Fruit fly (Drosophila melanogaster) whole organism, embryonic: ENCODE data around the gene Cip4.
A peak's percentile ranks its signal among the peaks of the same experiment; 100 is the strongest.

Experiments
- ATbp ChIP-seq: fragments of 200-800 bp; sonication (Bioruptor generic); optimal IDR thresholded peaks from 2 replicates; lab custom pipeline; 2017; ENCODE audit warnings: missing biosample characterization, mild to moderate bottlenecking, missing genetic modification characterization, missing genetic modification reagents
- B-H2 ChIP-seq: fragments of 200-800 bp; sonication (Bioruptor generic); optimal IDR thresholded peaks from 2 replicates; lab custom pipeline; 2018; ENCODE audit warnings: missing biosample characterization, mild to moderate bottlenecking, missing genetic modification characterization
- CG10565 ChIP-seq: fragments of 200-800 bp; sonication (Bioruptor generic); optimal IDR thresholded peaks from 3 replicates; lab custom pipeline; 2016; ENCODE audit warnings: missing biosample characterization, mild to moderate bottlenecking, missing genetic modification characterization
- CG11456 ChIP-seq: fragments of 200-800 bp; sonication (Bioruptor generic); IDR thresholded peaks from 3 replicates; pipeline ENCODE4 v1.3.6; 2022; ENCODE audit warnings: missing biosample characterization, missing genetic modification characterization
- CG11504 ChIP-seq: fragments of 200-800 bp; sonication (Bioruptor generic); optimal IDR thresholded peaks from 3 replicates; lab custom pipeline; 2019; ENCODE audit warnings: missing biosample characterization, mild to moderate bottlenecking, missing genetic modification characterization, moderate library complexity
- CG12219 ChIP-seq: fragments of 200-800 bp; sonication (Bioruptor generic); optimal IDR thresholded peaks from 3 replicates; lab custom pipeline; 2018; ENCODE audit warnings: missing biosample characterization, mild to moderate bottlenecking, missing genetic modification characterization
- CG14710 ChIP-seq: fragments of 200-800 bp; sonication (Bioruptor generic); optimal IDR thresholded peaks from 3 replicates; lab custom pipeline; 2019; ENCODE audit warnings: missing biosample characterization, mild to moderate bottlenecking, missing genetic modification characterization, moderate library complexity
- CG1603 ChIP-seq: fragments of 200-800 bp; sonication (Bioruptor generic); optimal IDR thresholded peaks from 2 replicates; lab custom pipeline; 2019; ENCODE audit warnings: missing biosample characterization, mild to moderate bottlenecking, missing genetic modification characterization, moderate library complexity
- CG16813 ChIP-seq: fragments of 200-800 bp; sonication (Bioruptor generic); IDR thresholded peaks from 3 replicates; pipeline ENCODE4 v1.3.6; 2022; ENCODE audit warnings: missing biosample characterization, missing genetic modification characterization; ENCODE audit not compliant: partially characterized antibody
- CG17328 ChIP-seq: fragments of 200-800 bp; sonication (Bioruptor generic); IDR thresholded peaks from 2 replicates; pipeline ENCODE4 v1.3.6; 2022; ENCODE audit warnings: missing biosample characterization, missing genetic modification characterization
- CG17359 ChIP-seq: fragments of 200-800 bp; sonication (Bioruptor generic); optimal IDR thresholded peaks from 3 replicates; lab custom pipeline; 2018; ENCODE audit warnings: missing biosample characterization, mild to moderate bottlenecking, missing genetic modification characterization, moderate library complexity
- CG17612 ChIP-seq: fragments of 200-800 bp; sonication (Bioruptor generic); IDR thresholded peaks from 2 replicates; pipeline ENCODE4 v1.3.6; 2022; ENCODE audit warnings: missing biosample characterization, missing genetic modification characterization
- CG2712 ChIP-seq: fragments of 200-800 bp; optimal IDR thresholded peaks from 3 replicates; lab custom pipeline; 2019; ENCODE audit warnings: missing biosample characterization, mild to moderate bottlenecking, missing genetic modification characterization, moderate library complexity
- CG30020 ChIP-seq: fragments of 200-800 bp; optimal IDR thresholded peaks from 2 replicates; lab custom pipeline; 2019; ENCODE audit warnings: missing biosample characterization, mild to moderate bottlenecking, missing genetic modification characterization, moderate library complexity
- CG32767 ChIP-seq: fragments of 200-800 bp; sonication (Bioruptor generic); IDR thresholded peaks from 2 replicates; pipeline ENCODE4 v1.3.6; 2022; ENCODE audit warnings: missing biosample characterization, missing genetic modification characterization
- CG33557 ChIP-seq: fragments of 200-800 bp; sonication (Bioruptor generic); optimal IDR thresholded peaks from 2 replicates; lab custom pipeline; 2019; ENCODE audit warnings: missing biosample characterization, mild to moderate bottlenecking, missing genetic modification characterization, moderate library complexity
- CG34224 ChIP-seq: fragments of 200-800 bp; sonication (Bioruptor generic); IDR thresholded peaks from 3 replicates; pipeline ENCODE4 v1.3.6; 2022; ENCODE audit warnings: missing biosample characterization, missing genetic modification characterization; ENCODE audit not compliant: partially characterized antibody
- CG34422 ChIP-seq: fragments of 200-800 bp; sonication (Bioruptor generic); IDR thresholded peaks from 3 replicates; pipeline ENCODE4 v1.3.6; 2022; ENCODE audit warnings: missing biosample characterization, missing genetic modification characterization
- CG3838 ChIP-seq: fragments of 200-800 bp; sonication (Bioruptor generic); optimal IDR thresholded peaks from 3 replicates; lab custom pipeline; 2016; ENCODE audit warnings: missing biosample characterization, missing genetic modification characterization
- CG7745 ChIP-seq: fragments of 200-800 bp; sonication (Bioruptor generic); optimal IDR thresholded peaks from 2 replicates; lab custom pipeline; 2018; ENCODE audit warnings: missing biosample characterization, mild to moderate bottlenecking, missing genetic modification characterization, moderate library complexity
- CG8089 ChIP-seq: fragments of 200-800 bp; sonication (Bioruptor generic); optimal IDR thresholded peaks from 3 replicates; lab custom pipeline; 2016; ENCODE audit warnings: missing biosample characterization, missing genetic modification characterization
- Dll ChIP-seq: fragments of 200-800 bp; sonication (Bioruptor generic); IDR thresholded peaks from 4 replicates; pipeline ENCODE4 v1.3.6; 2022; ENCODE audit warnings: missing biosample characterization, missing genetic modification characterization; ENCODE audit not compliant: partially characterized antibody
- Dp ChIP-seq: fragments of 200-800 bp; sonication (Bioruptor generic); optimal IDR thresholded peaks from 2 replicates; lab custom pipeline; 2018; ENCODE audit warnings: missing biosample characterization, mild to moderate bottlenecking, missing genetic modification characterization, moderate library complexity
- Dref ChIP-seq: fragments of 200-800 bp; sonication (Bioruptor generic); IDR thresholded peaks from 2 replicates; pipeline ENCODE4 v1.3.6; 2022; ENCODE audit warnings: missing biosample characterization, missing genetic modification characterization
- E2f2 ChIP-seq: fragments of 200-800 bp; sonication (Bioruptor generic); IDR thresholded peaks from 2 replicates; pipeline ENCODE4 v1.3.6; 2022; ENCODE audit warnings: missing biosample characterization, missing genetic modification characterization
- HLH4C ChIP-seq: fragments of 200-800 bp; sonication (Bioruptor generic); IDR thresholded peaks from 3 replicates; pipeline ENCODE4 v1.3.6; 2022; ENCODE audit warnings: missing biosample characterization, missing genetic modification characterization; ENCODE audit not compliant: partially characterized antibody
- Hr39 ChIP-seq: fragments of >200 bp; optimal IDR thresholded peaks from 2 replicates; lab custom pipeline; 2017
- Hr51 ChIP-seq, 2 experiments: fragments of 200-800 bp; sonication (Bioruptor generic); optimal IDR thresholded peaks; 2 replicates in 1 of 2; 3 replicates in 1 of 2; lab custom pipeline; 2016 to 2018; ENCODE audit warnings: missing biosample characterization in 2 of 2, missing genetic modification characterization in 2 of 2, mild to moderate bottlenecking in 1 of 2, moderate library complexity in 1 of 2
- Mad ChIP-seq: fragments of 200-800 bp; sonication (Bioruptor generic); optimal IDR thresholded peaks from 2 replicates; lab custom pipeline; 2016; ENCODE audit warnings: missing biosample characterization, missing genetic modification characterization
- Med ChIP-seq: fragments of 200-800 bp; sonication (Bioruptor generic); peaks from one replicate; lab custom pipeline; 2016; ENCODE audit warnings: missing biosample characterization, missing genetic modification characterization, mild to moderate bottlenecking, inconsistent platforms, moderate library complexity
- Opbp ChIP-seq: fragments of 200-800 bp; sonication (Bioruptor generic); IDR thresholded peaks from 3 replicates; pipeline ENCODE4 v1.3.6; 2022; ENCODE audit warnings: missing biosample characterization, missing genetic modification characterization; ENCODE audit not compliant: partially characterized antibody
- Side ChIP-seq: fragments of 200-800 bp; sonication (Bioruptor generic); optimal IDR thresholded peaks from 2 replicates; lab custom pipeline; 2016; ENCODE audit warnings: missing biosample characterization, missing genetic modification characterization
- Sry-δ ChIP-seq: fragments of 200-800 bp; sonication (Bioruptor generic); optimal IDR thresholded peaks from 2 replicates; lab custom pipeline; 2016; ENCODE audit warnings: missing biosample characterization, missing genetic modification characterization
- Taf1 ChIP-seq: fragments of 200-800 bp; sonication (Bioruptor generic); IDR thresholded peaks from 2 replicates; pipeline ENCODE4 v1.3.6; 2022; ENCODE audit warnings: missing biosample characterization, missing genetic modification characterization
- Usf ChIP-seq: fragments of 200-800 bp; sonication (Bioruptor generic); optimal IDR thresholded peaks from 2 replicates; lab custom pipeline; 2017; ENCODE audit warnings: missing genotype, missing biosample characterization, missing genetic modification characterization
- YL-1 ChIP-seq: fragments of 200-800 bp; sonication (Bioruptor generic); optimal IDR thresholded peaks from 3 replicates; lab custom pipeline; 2017; ENCODE audit warnings: missing biosample characterization, mild to moderate bottlenecking, missing genetic modification characterization
- ap ChIP-seq: fragments of 200-800 bp; sonication (Bioruptor generic); IDR thresholded peaks from 2 replicates; pipeline ENCODE4 v1.3.6; 2022; ENCODE audit warnings: missing biosample characterization, missing genetic modification characterization
- chif ChIP-seq, 2 experiments: fragments of 200-800 bp; sonication (Bioruptor generic); optimal IDR thresholded peaks; 3 replicates each; lab custom pipeline; 2016; ENCODE audit warnings: missing biosample characterization in 2 of 2, missing genetic modification characterization in 2 of 2
- chn ChIP-seq: fragments of 200-800 bp; sonication (Bioruptor generic); optimal IDR thresholded peaks from 2 replicates; lab custom pipeline; 2016; ENCODE audit warnings: missing biosample characterization, missing genetic modification characterization
- crp ChIP-seq, 2 experiments: fragments of 200-800 bp; sonication (Bioruptor generic); optimal IDR thresholded peaks; 2 replicates in 1 of 2; 3 replicates in 1 of 2; lab custom pipeline; 2017; ENCODE audit warnings: missing biosample characterization in 2 of 2, missing genetic modification characterization in 2 of 2, mild to moderate bottlenecking in 1 of 2, moderate library complexity in 1 of 2
- en ChIP-seq: fragments of 200-800 bp; sonication (Bioruptor generic); optimal IDR thresholded peaks from 2 replicates; lab custom pipeline; 2016; ENCODE audit warnings: missing biosample characterization, missing genetic modification characterization
- hkb ChIP-seq, 2 experiments: fragments of 200-800 bp in 1 of 2; fragments of >200 bp in 1 of 2; sonication (Bioruptor generic) in 1 of 2; IDR thresholded peaks in 1 of 2; optimal IDR thresholded peaks in 1 of 2; 2 replicates each; pipeline versions ENCODE4 v1.3.6 to Lab custom; 2017 to 2022; ENCODE audit warnings: missing biosample characterization in 1 of 2, missing genetic modification characterization in 1 of 2
- nom ChIP-seq: fragments of 200-800 bp; sonication (Bioruptor generic); optimal IDR thresholded peaks from 2 replicates; lab custom pipeline; 2017; ENCODE audit warnings: missing biosample characterization, missing genetic modification characterization, mild to moderate bottlenecking, moderate library complexity, missing genetic modification reagents
- psq ChIP-seq: fragments of 200-800 bp; sonication (Bioruptor generic); optimal IDR thresholded peaks from 2 replicates; lab custom pipeline; 2017; ENCODE audit warnings: missing biosample characterization, missing genetic modification characterization
- shn ChIP-seq: fragments of 200-800 bp; sonication (Bioruptor generic); optimal IDR thresholded peaks from 3 replicates; lab custom pipeline; 2016; ENCODE audit warnings: missing biosample characterization, missing genetic modification characterization
- tap ChIP-seq: fragments of 200-800 bp; optimal IDR thresholded peaks from 3 replicates; lab custom pipeline; 2019; ENCODE audit warnings: missing biosample characterization, mild to moderate bottlenecking, missing genetic modification characterization, moderate library complexity
- tll ChIP-seq, 2 experiments: fragments of 200-800 bp in 1 of 2; fragments of >200 bp in 1 of 2; sonication (Bioruptor generic) in 1 of 2; optimal IDR thresholded peaks; 2 replicates each; lab custom pipeline; 2017 to 2019; ENCODE audit warnings: missing biosample characterization in 2 of 2, missing genetic modification characterization in 2 of 2, mild to moderate bottlenecking in 1 of 2, moderate library complexity in 1 of 2
- tup ChIP-seq: fragments of 200-800 bp; sonication (Bioruptor generic); optimal IDR thresholded peaks from 2 replicates; lab custom pipeline; 2016; ENCODE audit warnings: missing biosample characterization, mild to moderate bottlenecking, missing genetic modification characterization, moderate library complexity

Cip4 gene

DNA sequence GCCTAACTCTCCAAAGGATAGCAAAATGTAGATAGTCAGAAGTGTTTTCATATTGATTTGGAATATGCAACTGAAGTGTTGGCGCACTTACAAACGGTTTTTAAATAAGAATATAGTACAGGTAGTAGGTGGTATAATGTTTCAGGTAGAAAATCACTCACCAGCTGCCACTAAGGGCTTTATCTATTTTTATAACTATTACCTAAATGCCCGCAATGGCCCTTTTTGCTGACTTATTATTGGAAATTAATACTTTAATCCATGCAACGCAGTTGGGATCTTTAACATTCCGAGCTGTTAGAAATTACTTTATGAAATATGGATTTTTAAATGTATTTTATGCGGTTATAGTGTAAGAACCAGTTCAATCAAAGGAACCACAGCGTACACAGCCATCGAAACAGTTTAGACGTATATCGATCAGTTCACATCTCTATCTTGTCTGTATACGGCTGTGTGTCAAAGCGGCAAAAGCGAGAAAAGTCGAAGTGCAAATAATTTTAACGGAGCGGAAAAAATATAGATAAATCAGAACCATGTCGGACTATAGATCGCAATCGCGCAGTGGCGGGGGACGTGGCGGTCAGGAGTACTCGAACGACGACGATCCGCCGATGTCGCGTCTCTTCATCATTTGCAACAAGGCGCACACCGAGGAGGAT, 80.3 kb downstream of the Cip4 start, which contains the start of the genes srw and CG1316 (continued):
- TF ChIP-seq crp (GFP tag; optimal IDR thresholded peaks at IDR 0.05; lab: Kevin White, UChicago) (no peak), Dref (peak; percentile 74), CG30020 (tag; lab: Kevin White, UChicago) (peak; percentile 32), Opbp (GFP tag; lab: Robert Waterston, UW) (peak; percentile 35; the same call in 1 of the 3 replicates), CG32767 (GFP tag; lab: Robert Waterston, UW) (peak; percentile 99), Med (peak; percentile 81), HLH4C (GFP tag; lab: Robert Waterston, UW) (no peak; the same call in 2 of the 3 replicates), CG16813 (GFP tag; lab: Robert Waterston, UW) (no peak), Dp (GFP tag; lab: Kevin White, UChicago) (peak; percentile 62), CG1603 (peak; percentile 52), CG3838 (GFP tag; lab: Kevin White, UChicago) (no peak), E2f2 (GFP tag; lab: Robert Waterston, UW) (peak; percentile 71), Usf (GFP tag; lab: Kevin White, UChicago) (no peak), CG17612 (GFP tag; lab: Robert Waterston, UW) (no peak), Sry-δ (GFP tag; lab: Kevin White, UChicago) (peak; percentile 81), CG34224 (GFP tag; lab: Robert Waterston, UW) (peak; percentile 44; the same call in 1 of the 3 replicates), Side (GFP tag; lab: Kevin White, UChicago) (no peak), ATbp (GFP tag; lab: Kevin White, UChicago) (no peak), CG7745 (tag; lab: Kevin White, UChicago) (no peak), CG34422 (GFP tag; lab: Robert Waterston, UW) (peak; percentile 57; the same call in 1 of the 3 replicates), en (GFP tag; lab: Kevin White, UChicago) (no peak), Dll (0 out of 4 replicates have a peak, but pooled peaks have one; percentile 14), CG12219 (GFP tag; lab: Kevin White, UChicago) (no peak), tup (GFP tag; lab: Kevin White, UChicago) (no peak), B-H2 (GFP tag; lab: Kevin White, UChicago) (peak; percentile 46), shn (GFP tag; lab: Kevin White, UChicago) (no peak), tll (GFP tag; optimal IDR thresholded peaks at IDR 0.05; lab: Kevin White, UChicago) (no peak), CG2712 (tag; lab: Kevin White, UChicago) (peak; percentile 11), YL-1 (GFP tag; lab: Kevin White, UChicago) (peak; percentile 82)
- TF ChIP-seq, all 482 proteins: peak for 57

DNA sequence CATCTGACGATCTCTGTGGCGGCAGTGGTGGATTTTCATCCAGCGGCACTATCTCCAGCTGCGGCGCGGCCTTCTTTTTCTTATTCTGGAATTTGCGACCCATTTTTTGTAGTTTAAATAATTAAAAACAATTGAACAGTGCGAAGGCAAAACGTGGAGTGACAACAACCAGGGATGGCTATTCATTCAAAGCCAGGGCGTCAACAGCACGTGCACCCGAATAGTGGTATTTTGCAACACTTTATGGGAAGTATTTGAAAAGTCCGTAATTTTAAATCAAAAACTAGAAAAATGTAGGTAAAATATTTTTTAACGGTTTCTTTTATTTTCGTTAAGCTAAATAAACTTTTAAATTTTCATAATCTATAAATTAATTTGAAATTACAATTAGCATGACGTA, 81.3 kb downstream of the Cip4 start, which contains the start of gene CG11583:
TSS of gene CG11583 (minus strand) at position 191 of the 400 bp plus-strand sequence.
- TF ChIP-seq Hr51 (GFP tag; optimal IDR thresholded peaks at IDR 0.05; lab: Kevin White, UChicago) (peak in 1 of 2 experiments; percentile 32), hkb (optimal IDR thresholded peaks at IDR 0.05; lab: Kevin White, UChicago) (no peak), hkb (GFP tag; IDR thresholded peaks at IDR 0.05; lab: Robert Waterston, UW) (peak; percentile 16; the same call in 1 of the 2 replicates), Taf1 (GFP tag; lab: Robert Waterston, UW) (no peak), CG1603 (peak; percentile 64), CG14710 (tag; lab: Kevin White, UChicago) (peak; percentile 49), CG17359 (no peak), CG11456 (GFP tag; lab: Robert Waterston, UW) (peak; percentile 61; the same call in 1 of the 3 replicates), Hr39 (lab: Kevin White, UChicago) (no peak), tap (tag; lab: Kevin White, UChicago) (no peak), ap (GFP tag; lab: Robert Waterston, UW) (no peak), Mad (GFP tag; lab: Kevin White, UChicago) (peak; percentile 24), chn (peak; percentile 38), CG10565 (GFP tag; lab: Kevin White, UChicago) (no peak), CG11504 (tag; lab: Kevin White, UChicago) (no peak), CG33557 (GFP tag; lab: Kevin White, UChicago) (peak; percentile 13), CG8089 (GFP tag; lab: Kevin White, UChicago) (no peak), chif (GFP tag; optimal IDR thresholded peaks at IDR 0.05; lab: Kevin White, UChicago) (peak; percentile 21 to 38), nom (GFP tag; lab: Kevin White, UChicago) (peak; percentile 14), CG17328 (no peak), psq (GFP tag; lab: Kevin White, UChicago) (peak; percentile 3)
